Fruit fly (Drosophila melanogaster): Measurements from ENCODE around the gene Muc30E.
A peak's percentile ranks its signal among the peaks of the same experiment; 100 is the strongest.

Gene Muc30E

DNA sequence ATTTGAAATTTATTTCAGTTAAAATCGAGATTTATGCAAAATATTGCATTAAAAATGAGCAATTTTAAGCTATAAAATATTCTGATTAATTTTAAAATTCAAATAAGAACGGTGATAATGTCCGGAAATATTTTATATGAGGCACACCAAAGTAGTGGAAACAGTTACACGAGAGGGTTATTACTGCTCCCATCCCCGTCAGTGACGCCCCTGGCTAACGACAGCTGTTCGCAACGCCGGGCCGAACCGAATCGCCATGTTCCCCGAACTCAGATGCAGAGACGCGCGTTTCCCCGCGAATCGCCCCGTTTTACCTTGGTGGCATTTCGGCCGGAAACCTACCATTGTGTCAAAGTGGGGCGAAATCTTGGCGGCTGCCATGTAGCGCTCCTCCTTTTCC, 8.9 kb upstream of the Muc30E start (continued):
- TF ChIP-seq Eip93F (GFP tag; optimal IDR thresholded peaks at IDR 0.05) (no peak), CG6792 (GFP tag; optimal IDR thresholded peaks at IDR 0.05) (no peak), fd59A (GFP tag; optimal IDR thresholded peaks at IDR 0.05) (no peak), topi (GFP tag; optimal IDR thresholded peaks at IDR 0.05) (no peak), CG7368 (GFP tag; optimal IDR thresholded peaks at IDR 0.05) (no peak), CG6163 (GFP tag; IDR thresholded peaks at IDR 0.05) (peak; percentile 49; the same call in 2 of the 3 replicates), dac (GFP tag; optimal IDR thresholded peaks at IDR 0.05) (no peak), CG8119 (GFP tag; IDR thresholded peaks at IDR 0.05) (peak; percentile 28; the same call in 2 of the 3 replicates), Lpt (GFP tag; optimal IDR thresholded peaks at IDR 0.05) (no peak), Met (GFP tag; optimal IDR thresholded peaks at IDR 0.05) (peak; percentile 8), Hr4 (GFP tag; optimal IDR thresholded peaks at IDR 0.05) (peak; percentile 67), cyc (GFP tag; optimal IDR thresholded peaks at IDR 0.05) (peak; percentile 9), net (GFP tag; optimal IDR thresholded peaks at IDR 0.05) (peak; percentile 37), fkh (GFP tag; optimal IDR thresholded peaks at IDR 0.05) (no peak), CG3032 (tag; optimal IDR thresholded peaks at IDR 0.05) (no peak), CG34406 (GFP tag; optimal IDR thresholded peaks at IDR 0.05) (no peak), Ets21C (GFP tag; optimal IDR thresholded peaks at IDR 0.05) (no peak), CG6854 (GFP tag; optimal IDR thresholded peaks at IDR 0.05) (no peak), CG6276 (GFP tag; optimal IDR thresholded peaks at IDR 0.05) (no peak), vri (GFP tag; optimal IDR thresholded peaks at IDR 0.05) (no peak), Smox (GFP tag; optimal IDR thresholded peaks at IDR 0.05) (peak; percentile 13), salr (GFP tag; optimal IDR thresholded peaks at IDR 0.05) (no peak), CG1621 (tag; optimal IDR thresholded peaks at IDR 0.05) (no peak), CG16779 (tag; optimal IDR thresholded peaks at IDR 0.05) (no peak), svp (GFP tag) (no peak), eg (GFP tag; IDR thresholded peaks at IDR 0.05) (peak; percentile 80), lz (GFP tag; optimal IDR thresholded peaks at IDR 0.05) (peak; percentile 40), pdm3 (GFP tag; optimal IDR thresholded peaks at IDR 0.05) (peak; percentile 28), Ets96B (tag; optimal IDR thresholded peaks at IDR 0.05) (no peak), CG11762 (GFP tag; optimal IDR thresholded peaks at IDR 0.05; ENCODE audit: insufficient read depth) (no peak), achi (GFP tag; optimal IDR thresholded peaks at IDR 0.05) (peak; percentile 6), CG11294 (GFP tag; IDR thresholded peaks at IDR 0.05) (no peak), OdsH (GFP tag; optimal IDR thresholded peaks at IDR 0.05) (no peak), Sox15 (GFP tag; optimal IDR thresholded peaks at IDR 0.05) (no peak), Gug (GFP tag; IDR thresholded peaks at IDR 0.05) (0 out of 2 replicates have a peak, but pooled peaks have one; percentile 13), Hr39 (GFP tag; optimal IDR thresholded peaks at IDR 0.05) (peak; percentile 13)

DNA sequence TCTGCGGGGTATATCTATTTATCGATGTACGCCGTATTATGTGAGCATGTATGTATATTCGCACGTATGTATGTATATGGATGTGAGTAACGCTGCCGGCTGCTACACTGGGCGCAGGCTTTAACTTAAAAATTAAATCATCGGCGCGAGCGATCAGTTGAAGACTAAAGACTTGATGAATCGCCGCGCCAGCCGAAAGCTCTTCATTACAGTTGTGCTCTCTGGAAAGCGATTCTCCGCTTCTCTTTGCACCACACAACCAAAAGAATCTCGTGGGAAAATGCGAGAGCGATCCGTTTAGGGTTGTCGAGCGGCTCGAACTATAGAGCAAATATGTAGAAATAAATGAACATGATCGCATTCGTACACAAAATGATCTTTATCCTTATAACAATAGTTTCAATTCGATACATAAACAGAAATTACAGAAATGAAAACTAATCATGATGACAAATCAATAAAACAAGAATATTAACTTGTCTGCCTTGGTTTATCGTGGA, 5.6 kb upstream of the Muc30E start, which contains the start of gene CG13124:
TSS of gene CG13124 (minus strand) at position 166 of the 500 bp plus-strand sequence.
- no peak for TF ChIP-seq Gug (GFP tag; IDR thresholded peaks at IDR 0.05)
- TF ChIP-seq esn (GFP tag; optimal IDR thresholded peaks at IDR 0.05): peak; percentile 33
- no peak for TF ChIP-seq CG11902 (GFP tag; optimal IDR thresholded peaks at IDR 0.05)
- TF ChIP-seq CG3919 (GFP tag; optimal IDR thresholded peaks at IDR 0.05): peak; percentile 32
- TF ChIP-seq CG15336 (GFP tag; IDR thresholded peaks at IDR 0.05): peak; percentile 65
- TF ChIP-seq Smox (GFP tag; optimal IDR thresholded peaks at IDR 0.05): no peak
- no peak for TF ChIP-seq dsx (GFP tag; optimal IDR thresholded peaks at IDR 0.05; ENCODE audit: poor library complexity, severe bottlenecking)
- TF ChIP-seq CG11294 (GFP tag; IDR thresholded peaks at IDR 0.05): no peak
- TF ChIP-seq Eip93F (GFP tag; optimal IDR thresholded peaks at IDR 0.05): no peak
- TF ChIP-seq Sox14 (GFP tag; optimal IDR thresholded peaks at IDR 0.05): peak; percentile 8
- 0 out of 3 replicates have a peak, but pooled peaks have one; percentile 39 for TF ChIP-seq CG6163 (GFP tag; IDR thresholded peaks at IDR 0.05)
- TF ChIP-seq pdm3 (GFP tag; optimal IDR thresholded peaks at IDR 0.05): peak; percentile 6
- TF ChIP-seq CG8319 (GFP tag; optimal IDR thresholded peaks at IDR 0.05): no peak
- TF ChIP-seq CG31627 (GFP tag; optimal IDR thresholded peaks at IDR 0.05): no peak
- TF ChIP-seq Eip75B (GFP tag; optimal IDR thresholded peaks at IDR 0.05): no peak
- TF ChIP-seq achi (GFP tag; optimal IDR thresholded peaks at IDR 0.05): peak; percentile 28
- no peak for TF ChIP-seq CG8632 (GFP tag; optimal IDR thresholded peaks at IDR 0.05)
- TF ChIP-seq dac (GFP tag; optimal IDR thresholded peaks at IDR 0.05): no peak
- no peak for TF ChIP-seq Sox15 (GFP tag; optimal IDR thresholded peaks at IDR 0.05)
- TF ChIP-seq fd59A (GFP tag; optimal IDR thresholded peaks at IDR 0.05): no peak
- no peak for TF ChIP-seq CG7368 (GFP tag; optimal IDR thresholded peaks at IDR 0.05)
- TF ChIP-seq Hr38 (GFP tag; optimal IDR thresholded peaks at IDR 0.05): no peak
- TF ChIP-seq Sox102F (GFP tag; optimal IDR thresholded peaks at IDR 0.05): peak; percentile 13
- peak; percentile 25; the same call in 1 of the 3 replicates for TF ChIP-seq CG8119 (GFP tag; IDR thresholded peaks at IDR 0.05)
- TF ChIP-seq lz (GFP tag; optimal IDR thresholded peaks at IDR 0.05): no peak
- no peak for TF ChIP-seq Hr39 (GFP tag; optimal IDR thresholded peaks at IDR 0.05)
- TF ChIP-seq vri (GFP tag; optimal IDR thresholded peaks at IDR 0.05): peak; percentile 60
- no peak for TF ChIP-seq cyc (GFP tag; optimal IDR thresholded peaks at IDR 0.05)
- TF ChIP-seq fkh (GFP tag; optimal IDR thresholded peaks at IDR 0.05): peak; percentile 12
- TF ChIP-seq eg (GFP tag; IDR thresholded peaks at IDR 0.05): peak; percentile 71; the same call in 2 of the 3 replicates
- TF ChIP-seq CG16779 (tag; optimal IDR thresholded peaks at IDR 0.05): peak; percentile 27
- peak; percentile 7 for TF ChIP-seq CG6808 (GFP tag; optimal IDR thresholded peaks at IDR 0.05)
